Worm (Caenorhabditis elegans) whole organism, L3 larva: ENCODE data around the gene prp-39.

Experiments
- ZK546.5 ChIP-seq: sonication (generic microtip); optimal IDR thresholded peaks from 2 replicates; lab custom pipeline; 2017; ENCODE audit warnings: missing biosample characterization, missing genetic modification characterization
- ama-1 ChIP-seq: fragments of 150-350 bp; optimal IDR thresholded peaks from 2 replicates; lab custom pipeline; 2018
- ceh-16 ChIP-seq: sonication (generic microtip); optimal IDR thresholded peaks from 2 replicates; lab custom pipeline; 2017; ENCODE audit warnings: missing biosample characterization, missing genetic modification characterization
- ceh-28 ChIP-seq: fragments of 150-350 bp; optimal IDR thresholded peaks from 2 replicates; lab custom pipeline; 2014; ENCODE audit warnings: missing biosample characterization, missing genetic modification reagents, missing genetic modification characterization
- ceh-9 ChIP-seq: sonication (generic microtip); optimal IDR thresholded peaks from 2 replicates; lab custom pipeline; 2018; ENCODE audit warnings: missing biosample characterization, missing genetic modification characterization
- egl-27 ChIP-seq: sonication (generic microtip); optimal IDR thresholded peaks from 4 replicates; lab custom pipeline; 2017; ENCODE audit warnings: missing biosample characterization, missing genetic modification reagents, missing genetic modification characterization
- egl-5 ChIP-seq: fragments of 150-350 bp; optimal IDR thresholded peaks from 2 replicates; lab custom pipeline; 2017; ENCODE audit warnings: missing biosample characterization, missing genetic modification reagents, missing genetic modification characterization, inconsistent platforms
- elt-1 ChIP-seq: fragments of 150-350 bp; optimal IDR thresholded peaks from 2 replicates; lab custom pipeline; 2014; ENCODE audit warnings: missing biosample characterization, missing genetic modification characterization
- elt-2 ChIP-seq: sonication (generic microtip); optimal IDR thresholded peaks from 2 replicates; lab custom pipeline; 2016; ENCODE audit warnings: missing genetic modification reagents, mild to moderate bottlenecking, missing genetic modification characterization, missing compliant biosample characterization
- elt-3 ChIP-seq, 3 experiments: fragments of 150-350 bp in 1 of 3; sonication (generic microtip) in 2 of 3; optimal IDR thresholded peaks; 2 replicates in 2 of 3; 4 replicates in 1 of 3; lab custom pipeline; 2014 to 2017; ENCODE audit warnings: missing biosample characterization in 3 of 3, missing genetic modification characterization in 3 of 3
- fkh-2 ChIP-seq: fragments of 150-350 bp; optimal IDR thresholded peaks from 2 replicates; lab custom pipeline; 2014; ENCODE audit warnings: missing biosample characterization, missing genetic modification reagents, missing genetic modification characterization
- fos-1 ChIP-seq: fragments of 150-350 bp; optimal IDR thresholded peaks from 2 replicates; lab custom pipeline; 2014; ENCODE audit warnings: missing biosample characterization, missing genetic modification characterization
- hmg-11 ChIP-seq: sonication (generic microtip); optimal IDR thresholded peaks from 2 replicates; lab custom pipeline; 2016; ENCODE audit warnings: missing genetic modification characterization, missing compliant biosample characterization
- jun-1 ChIP-seq: fragments of 150-350 bp; optimal IDR thresholded peaks from 2 replicates; lab custom pipeline; 2014; ENCODE audit warnings: missing biosample characterization, missing genetic modification reagents, missing genetic modification characterization
- lin-15B ChIP-seq: fragments of 150-350 bp; optimal IDR thresholded peaks from 2 replicates; lab custom pipeline; 2014; ENCODE audit warnings: missing biosample characterization, missing genetic modification characterization
- lin-39 ChIP-seq: fragments of 150-350 bp; optimal IDR thresholded peaks from 2 replicates; lab custom pipeline; 2018; ENCODE audit warnings: missing biosample characterization, missing genetic modification reagents, missing genetic modification characterization
- lsy-12 ChIP-seq: sonication (generic microtip); optimal IDR thresholded peaks from 2 replicates; lab custom pipeline; 2016; ENCODE audit warnings: mild to moderate bottlenecking, missing genetic modification characterization, missing compliant biosample characterization
- mdl-1 ChIP-seq: fragments of 150-350 bp; optimal IDR thresholded peaks from 2 replicates; lab custom pipeline; 2014; ENCODE audit warnings: missing biosample characterization, missing genetic modification characterization
- mml-1 ChIP-seq: fragments of 150-350 bp; sonication (generic microtip); optimal IDR thresholded peaks from 3 replicates; lab custom pipeline; 2014; ENCODE audit warnings: missing biosample characterization, missing genetic modification characterization
- nhr-11 ChIP-seq: fragments of 150-350 bp; optimal IDR thresholded peaks from 2 replicates; lab custom pipeline; 2014; ENCODE audit warnings: missing biosample characterization, missing genetic modification characterization
- nhr-12 ChIP-seq: fragments of 150-350 bp; optimal IDR thresholded peaks from 2 replicates; lab custom pipeline; 2014; ENCODE audit warnings: missing biosample characterization, missing genetic modification characterization
- nhr-23 ChIP-seq: fragments of 150-350 bp; optimal IDR thresholded peaks from 2 replicates; lab custom pipeline; 2014; ENCODE audit warnings: missing biosample characterization, missing genetic modification reagents, missing genetic modification characterization
- nhr-237 ChIP-seq: fragments of 150-350 bp; optimal IDR thresholded peaks from 2 replicates; lab custom pipeline; 2014; ENCODE audit warnings: missing biosample characterization, missing genetic modification characterization
- nhr-43 ChIP-seq: sonication (generic microtip); optimal IDR thresholded peaks from 2 replicates; lab custom pipeline; 2016; ENCODE audit warnings: mild to moderate bottlenecking, missing genetic modification characterization, missing compliant biosample characterization; ENCODE audit not compliant: poor library complexity, severe bottlenecking
- nhr-67 ChIP-seq: fragments of 150-350 bp; optimal IDR thresholded peaks from 2 replicates; lab custom pipeline; 2014; ENCODE audit warnings: missing biosample characterization, missing genetic modification characterization
- pha-4 ChIP-seq: fragments of 150-350 bp; optimal IDR thresholded peaks from 2 replicates; lab custom pipeline; 2014; ENCODE audit warnings: missing biosample characterization, missing genetic modification reagents, missing genetic modification characterization
- skn-1 ChIP-seq: fragments of 150-350 bp; optimal IDR thresholded peaks from 2 replicates; lab custom pipeline; 2014; ENCODE audit warnings: missing biosample characterization, missing genetic modification characterization
- snpc-4 ChIP-seq: fragments of 150-350 bp; optimal IDR thresholded peaks from 2 replicates; lab custom pipeline; 2014; ENCODE audit warnings: missing biosample characterization, missing genetic modification characterization
- unc-39 ChIP-seq: sonication (generic microtip); optimal IDR thresholded peaks from 4 replicates; lab custom pipeline; 2017; ENCODE audit warnings: missing biosample characterization, missing genetic modification characterization
- unc-62 ChIP-seq: fragments of 150-350 bp; sonication (generic microtip); optimal IDR thresholded peaks from 4 replicates; lab custom pipeline; 2014; ENCODE audit warnings: missing biosample characterization, missing genetic modification reagents, missing genetic modification characterization
- zag-1 ChIP-seq: fragments of 150-350 bp; optimal IDR thresholded peaks from 2 replicates; lab custom pipeline; 2014; ENCODE audit warnings: missing biosample characterization, missing genetic modification characterization
- ztf-11 ChIP-seq: fragments of 150-350 bp; optimal IDR thresholded peaks from 2 replicates; lab custom pipeline; 2014; ENCODE audit warnings: missing biosample characterization, missing genetic modification characterization
- ztf-4 ChIP-seq: fragments of 150-350 bp; optimal IDR thresholded peaks from 2 replicates; lab custom pipeline; 2014; ENCODE audit warnings: missing biosample characterization, missing genetic modification characterization

prp-39 gene

ce11 chrV:5682530-5682929 is at the start of gene prp-39:
prp-39 (minus strand) TSS chrV:5682630.
- TF ChIP-seq ZK546.5 (tag; lab: Kevin White, UChicago): no peak
- no peak for TF ChIP-seq unc-62
- TF ChIP-seq lsy-12 (tag; lab: Kevin White, UChicago): no peak
- TF ChIP-seq ztf-11 (tag; lab: Kevin White, UChicago): no peak

DNA sequence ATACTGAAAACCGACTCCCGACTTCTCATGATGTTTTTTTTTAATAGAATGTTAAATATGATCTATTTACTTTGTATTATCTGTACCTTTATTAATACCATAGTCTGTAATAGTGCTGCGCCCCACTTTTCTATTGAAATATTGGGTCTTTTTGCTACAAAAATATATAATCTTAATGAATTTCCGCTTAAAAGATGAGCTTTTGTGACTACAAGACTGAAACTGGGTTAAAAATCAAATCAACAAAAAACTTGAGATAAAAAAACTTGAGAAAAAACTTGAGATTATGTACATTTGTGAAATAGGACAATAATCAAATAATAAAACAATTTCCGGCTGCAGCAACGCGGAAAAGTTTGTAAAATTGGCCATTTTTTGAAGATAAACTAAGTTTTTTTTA is 48.4 kb upstream of the prp-39 start, which contains the start of gene K09H11.15:
K09H11.15 (minus strand) TSS at position 101 of the 400 bp plus-strand sequence.
- TF ChIP-seq lin-39 (tag; lab: Kevin White, UChicago) (no peak), nhr-237 (tag; lab: Kevin White, UChicago) (no peak), nhr-43 (tag; lab: Kevin White, UChicago) (no peak), hmg-11 (tag; lab: Kevin White, UChicago) (no peak), ceh-16 (tag; lab: Kevin White, UChicago) (no peak), egl-5 (no peak), egl-27 (tag; lab: Kevin White, UChicago) (no peak), pha-4 (tag; lab: Kevin White, UChicago) (no peak)

- TF ChIP-seq skn-1 (tag; lab: Kevin White, UChicago) (no peak), elt-3 (tag; optimal IDR thresholded peaks at IDR 0.05; lab: Kevin White, UChicago) (no peak), elt-1 (tag; lab: Kevin White, UChicago) (no peak), egl-27 (tag; lab: Kevin White, UChicago) (no peak), jun-1 (tag; lab: Kevin White, UChicago) (no peak), fkh-2 (tag; lab: Kevin White, UChicago) (no peak)
These were observed 44.0 kb upstream of the prp-39 start, which contains the start of gene K09H11.4 for ce11 chrV:5726463-5726862. K09H11.4 (minus strand) TSS chrV:5726563.

ce11 chrV:5724395-5724794 is 42.0 kb upstream of the prp-39 start:
- TF ChIP-seq elt-2 (tag; lab: Kevin White, UChicago): no peak
- no peak for TF ChIP-seq mml-1
- no peak for TF ChIP-seq nhr-23 (tag; lab: Kevin White, UChicago)
- TF ChIP-seq lin-15B (tag; lab: Kevin White, UChicago): no peak
- TF ChIP-seq egl-5: no peak
- no peak for TF ChIP-seq fos-1 (tag; lab: Kevin White, UChicago)
- TF ChIP-seq nhr-12: no peak
- no peak for TF ChIP-seq nhr-67
- TF ChIP-seq nhr-43 (tag; lab: Kevin White, UChicago): no peak
- TF ChIP-seq ceh-9 (tag; lab: Kevin White, UChicago): no peak
- no peak for TF ChIP-seq unc-39
- no peak for TF ChIP-seq ztf-11 (tag; lab: Kevin White, UChicago)
- no peak for TF ChIP-seq elt-3 (tag; optimal IDR thresholded peaks at IDR 0.05; lab: Kevin White, UChicago)
- no peak for TF ChIP-seq ama-1 (lab: Kevin White, UChicago)
- TF ChIP-seq unc-62: no peak
- no peak for TF ChIP-seq mdl-1
- no peak for TF ChIP-seq pha-4 (tag; lab: Kevin White, UChicago)
- TF ChIP-seq snpc-4 (tag; lab: Kevin White, UChicago): no peak
- no peak for TF ChIP-seq ceh-28 (tag; lab: Kevin White, UChicago)

DNA sequence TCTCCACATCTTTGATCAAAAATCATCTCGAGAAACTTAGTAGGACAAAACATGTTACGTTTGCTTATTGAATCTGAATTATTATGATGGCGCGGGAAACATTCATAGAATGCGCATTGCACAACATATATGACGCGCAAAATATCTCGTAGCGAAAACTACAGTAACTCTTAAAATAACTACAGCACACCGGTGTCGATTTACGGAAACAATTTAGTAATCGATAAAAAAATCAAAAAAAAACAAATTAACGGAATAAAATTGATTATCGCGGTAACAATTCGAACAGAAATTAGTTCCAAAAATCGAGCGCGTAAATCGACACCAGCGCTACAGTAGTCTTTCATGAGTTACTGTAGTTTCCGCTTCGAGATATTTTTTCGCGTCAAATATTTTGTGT is 39.7 kb upstream of the prp-39 start:
- TF ChIP-seq jun-1 (tag; lab: Kevin White, UChicago) (no peak), nhr-11 (tag; lab: Kevin White, UChicago) (no peak), lsy-12 (tag; lab: Kevin White, UChicago) (no peak), mml-1 (no peak), elt-3 (tag; optimal IDR thresholded peaks at IDR 0.05; lab: Kevin White, UChicago) (no peak), pha-4 (tag; lab: Kevin White, UChicago) (no peak), lin-39 (tag; lab: Kevin White, UChicago) (no peak), ZK546.5 (tag; lab: Kevin White, UChicago) (no peak), ztf-4 (no peak), nhr-67 (no peak), hmg-11 (tag; lab: Kevin White, UChicago) (no peak), zag-1 (no peak), ceh-16 (tag; lab: Kevin White, UChicago) (no peak)
